Worm (Caenorhabditis elegans) whole organism, midembryonic: ENCODE data around the gene twk-31.

ENCODE experiments used
- cog-1 ChIP-seq: sonication (generic microtip); optimal IDR thresholded peaks from 2 replicates; lab custom pipeline; 2016; ENCODE audit warnings: missing genetic modification characterization, missing compliant biosample characterization
- flt-1 ChIP-seq: fragments of 200-800 bp; sonication (Bioruptor generic); IDR thresholded peaks from 2 replicates; pipeline ENCODE4 v1.3.6; 2022; ENCODE audit warnings: missing genetic modification characterization, missing compliant biosample characterization
- klf-2 ChIP-seq: fragments of 200-800 bp; sonication (Bioruptor generic); conservative IDR thresholded peaks from 2 replicates; pipeline ENCODE4 v1.3.6; 2022; ENCODE audit warnings: missing genetic modification reagents, missing genetic modification characterization, missing compliant biosample characterization
- med-1 ChIP-seq: sonication (generic microtip); optimal IDR thresholded peaks from 2 replicates; lab custom pipeline; 2017; ENCODE audit warnings: missing genetic modification characterization, mild to moderate bottlenecking, missing compliant biosample characterization, antibody characterized with exemption, missing genetic modification reagents; ENCODE audit not compliant: insufficient read depth
- ref-1 ChIP-seq: fragments of 200-800 bp; sonication (Bioruptor generic); conservative IDR thresholded peaks from 2 replicates; pipeline ENCODE4 v1.3.6; 2022; ENCODE audit warnings: missing genetic modification reagents, missing genetic modification characterization, missing compliant biosample characterization

ce11 chrIII:11466420-11467188 is 56.1 kb downstream of the twk-31 start:
- TF ChIP-seq med-1 (GFP tag; lab: Kevin White, UChicago) (no peak), klf-2 (GFP tag; lab: Robert Waterston, UW) (no peak), cog-1 (tag; lab: Kevin White, UChicago) (no peak), flt-1 (no peak), ref-1 (GFP tag; lab: Robert Waterston, UW) (no peak)
